Fruit fly (Drosophila melanogaster) whole organism, embryonic: ENCODE data around the gene Nagk.

ENCODE experiments used
- ATbp ChIP-seq: fragments of 200-800 bp; sonication (Bioruptor generic); optimal IDR thresholded peaks from 2 replicates; lab custom pipeline; 2017; ENCODE audit warnings: missing biosample characterization, mild to moderate bottlenecking, missing genetic modification characterization, missing genetic modification reagents
- Aef1 ChIP-seq: fragments of 200-800 bp; sonication (Bioruptor generic); IDR thresholded peaks from 3 replicates; pipeline ENCODE4 v1.3.6; 2022; ENCODE audit warnings: missing biosample characterization, missing genetic modification characterization
- CG10274 ChIP-seq: fragments of 200-800 bp; sonication (Bioruptor generic); optimal IDR thresholded peaks from 3 replicates; lab custom pipeline; 2017; ENCODE audit warnings: missing biosample characterization, mild to moderate bottlenecking, missing genetic modification characterization
- CG10321 ChIP-seq: fragments of 200-800 bp; sonication (Bioruptor generic); IDR thresholded peaks from 2 replicates; pipeline ENCODE4 v1.3.6; 2022; ENCODE audit warnings: missing biosample characterization, missing genetic modification characterization
- CG10654 ChIP-seq: fragments of 200-800 bp; sonication (Bioruptor generic); optimal IDR thresholded peaks from 2 replicates; lab custom pipeline; 2016; ENCODE audit warnings: missing biosample characterization, missing genetic modification characterization
- CG11560 ChIP-seq: fragments of 200-800 bp; sonication (Bioruptor generic); IDR thresholded peaks from 3 replicates; pipeline ENCODE4 v1.3.6; 2022; ENCODE audit warnings: missing biosample characterization, missing genetic modification characterization
- CG12236 ChIP-seq: fragments of 200-800 bp; sonication (Bioruptor generic); optimal IDR thresholded peaks from 2 replicates; lab custom pipeline; 2016; ENCODE audit warnings: missing biosample characterization, missing genetic modification characterization
- CG13296 ChIP-seq: fragments of 200-800 bp; sonication (Bioruptor generic); optimal IDR thresholded peaks from 3 replicates; lab custom pipeline; 2018; ENCODE audit warnings: missing biosample characterization, mild to moderate bottlenecking, missing genetic modification characterization
- CG14014 ChIP-seq: fragments of 200-800 bp; sonication (Bioruptor generic); IDR thresholded peaks from 2 replicates; pipeline ENCODE4 v1.3.6; 2022; ENCODE audit warnings: missing biosample characterization, missing genetic modification characterization
- CG14441 ChIP-seq: fragments of 200-800 bp; sonication (Bioruptor generic); IDR thresholded peaks from 2 replicates; pipeline ENCODE4 v1.3.6; 2022; ENCODE audit warnings: missing biosample characterization, missing genetic modification characterization
- CG17328 ChIP-seq: fragments of 200-800 bp; sonication (Bioruptor generic); IDR thresholded peaks from 2 replicates; pipeline ENCODE4 v1.3.6; 2022; ENCODE audit warnings: missing biosample characterization, missing genetic modification characterization
- CG17359 ChIP-seq: fragments of 200-800 bp; sonication (Bioruptor generic); optimal IDR thresholded peaks from 3 replicates; lab custom pipeline; 2018; ENCODE audit warnings: missing biosample characterization, mild to moderate bottlenecking, missing genetic modification characterization, moderate library complexity
- CG17385 ChIP-seq: fragments of 200-800 bp; sonication (Bioruptor generic); optimal IDR thresholded peaks from 3 replicates; lab custom pipeline; 2018; ENCODE audit warnings: missing biosample characterization, mild to moderate bottlenecking, missing genetic modification characterization
- CG17829 ChIP-seq: fragments of 200-800 bp; optimal IDR thresholded peaks from 2 replicates; lab custom pipeline; 2019; ENCODE audit warnings: missing biosample characterization, mild to moderate bottlenecking, missing genetic modification characterization, moderate library complexity
- CG2712 ChIP-seq: fragments of 200-800 bp; optimal IDR thresholded peaks from 3 replicates; lab custom pipeline; 2019; ENCODE audit warnings: missing biosample characterization, mild to moderate bottlenecking, missing genetic modification characterization, moderate library complexity
- CG30403 ChIP-seq: fragments of 200-800 bp; sonication (Bioruptor generic); optimal IDR thresholded peaks from 3 replicates; lab custom pipeline; 2016; ENCODE audit warnings: missing biosample characterization, missing genetic modification characterization
- CG32532 ChIP-seq: fragments of 200-800 bp; sonication (Bioruptor generic); IDR thresholded peaks from 2 replicates; pipeline ENCODE4 v1.3.6; 2022; ENCODE audit warnings: missing biosample characterization, missing genetic modification characterization
- CG32772 ChIP-seq: fragments of 200-800 bp; sonication (Bioruptor generic); IDR thresholded peaks from 2 replicates; pipeline ENCODE4 v1.3.6; 2022; ENCODE audit warnings: missing biosample characterization, missing genetic modification characterization
- CG42726 ChIP-seq: fragments of 200-800 bp; sonication (Bioruptor generic); IDR thresholded peaks from 2 replicates; pipeline ENCODE4 v1.3.6; 2022; ENCODE audit warnings: missing biosample characterization, missing genetic modification characterization; ENCODE audit not compliant: partially characterized antibody
- CG6272 ChIP-seq: fragments of 200-800 bp; sonication (Bioruptor generic); IDR thresholded peaks from 2 replicates; pipeline ENCODE4 v1.3.6; 2022; ENCODE audit warnings: missing biosample characterization, missing genetic modification characterization
- CG8281 ChIP-seq: fragments of 200-800 bp; sonication (Bioruptor generic); optimal IDR thresholded peaks from 2 replicates; lab custom pipeline; 2018; ENCODE audit warnings: missing biosample characterization, mild to moderate bottlenecking, missing genetic modification characterization, moderate library complexity
- CG8359 ChIP-seq: fragments of 200-800 bp; sonication (Bioruptor generic); optimal IDR thresholded peaks from 2 replicates; lab custom pipeline; 2017; ENCODE audit warnings: missing biosample characterization, mild to moderate bottlenecking, missing genetic modification characterization, borderline replicate concordance
- CTCF ChIP-seq: fragments of 200-800 bp; sonication (Bioruptor generic); optimal IDR thresholded peaks from 2 replicates; lab custom pipeline; 2017; ENCODE audit warnings: missing biosample characterization, mild to moderate bottlenecking, missing genetic modification characterization, moderate library complexity
- D19A ChIP-seq: fragments of 200-800 bp; optimal IDR thresholded peaks from 3 replicates; lab custom pipeline; 2019; ENCODE audit warnings: missing biosample characterization, mild to moderate bottlenecking, missing genetic modification characterization, moderate library complexity
- Dbx ChIP-seq: fragments of 200-800 bp; sonication (Bioruptor generic); IDR thresholded peaks from 3 replicates; pipeline ENCODE4 v1.3.6; 2022; ENCODE audit warnings: missing biosample characterization, missing genetic modification characterization
- Drgx ChIP-seq: fragments of 200-800 bp; sonication (Bioruptor generic); IDR thresholded peaks from 2 replicates; pipeline ENCODE4 v1.3.6; 2022; ENCODE audit warnings: missing biosample characterization, missing genetic modification characterization
- E2f1 ChIP-seq: fragments of 200-800 bp; sonication (Bioruptor generic); IDR thresholded peaks from 2 replicates; pipeline ENCODE4 v1.3.6; 2022; ENCODE audit warnings: missing biosample characterization, missing genetic modification characterization
- Ets65A ChIP-seq: fragments of 200-800 bp; sonication (Bioruptor generic); peaks from one replicate; lab custom pipeline; 2016; ENCODE audit warnings: missing biosample characterization, missing genetic modification characterization
- HLH3B ChIP-seq: fragments of 200-800 bp; sonication (Bioruptor generic); IDR thresholded peaks from 2 replicates; pipeline ENCODE4 v1.3.6; 2022; ENCODE audit warnings: missing biosample characterization, missing genetic modification characterization
- MESR4 ChIP-seq: fragments of 200-800 bp; sonication (Bioruptor generic); optimal IDR thresholded peaks from 2 replicates; lab custom pipeline; 2018; ENCODE audit warnings: missing biosample characterization, mild to moderate bottlenecking, missing genetic modification characterization, moderate library complexity
- Med ChIP-seq: fragments of 200-800 bp; sonication (Bioruptor generic); peaks from one replicate; lab custom pipeline; 2016; ENCODE audit warnings: missing biosample characterization, missing genetic modification characterization, mild to moderate bottlenecking, inconsistent platforms, moderate library complexity
- Meics ChIP-seq: fragments of 200-800 bp; sonication (Bioruptor generic); optimal IDR thresholded peaks from 2 replicates; lab custom pipeline; 2017; ENCODE audit warnings: missing biosample characterization, mild to moderate bottlenecking, missing genetic modification characterization
- Nf-YA ChIP-seq: fragments of 200-800 bp; sonication (Bioruptor generic); IDR thresholded peaks from 2 replicates; pipeline ENCODE4 v1.3.6; 2022; ENCODE audit warnings: missing biosample characterization, missing genetic modification characterization
- Oli ChIP-seq: fragments of 200-800 bp; sonication (Bioruptor generic); optimal IDR thresholded peaks from 2 replicates; lab custom pipeline; 2018; ENCODE audit warnings: missing biosample characterization, mild to moderate bottlenecking, missing genetic modification characterization, moderate library complexity
- Xrp1 ChIP-seq: fragments of 200-800 bp; sonication (Bioruptor generic); IDR thresholded peaks from 2 replicates; pipeline ENCODE4 v1.3.6; 2022; ENCODE audit warnings: missing biosample characterization, missing genetic modification characterization
- crp ChIP-seq, 2 experiments: fragments of 200-800 bp; sonication (Bioruptor generic); optimal IDR thresholded peaks; 2 replicates in 1 of 2; 3 replicates in 1 of 2; lab custom pipeline; 2017; ENCODE audit warnings: missing biosample characterization in 2 of 2, missing genetic modification characterization in 2 of 2, mild to moderate bottlenecking in 1 of 2, moderate library complexity in 1 of 2
- disco-r ChIP-seq: fragments of 200-800 bp; sonication (Bioruptor generic); optimal IDR thresholded peaks from 2 replicates; lab custom pipeline; 2016; ENCODE audit warnings: missing biosample characterization, missing genetic modification characterization
- ems ChIP-seq: fragments of 200-800 bp; sonication (Bioruptor generic); optimal IDR thresholded peaks from 3 replicates; lab custom pipeline; 2016; ENCODE audit warnings: missing biosample characterization, missing genetic modification characterization
- fd3F ChIP-seq: fragments of 200-800 bp; sonication (Bioruptor generic); optimal IDR thresholded peaks from 2 replicates; lab custom pipeline; 2018; ENCODE audit warnings: missing biosample characterization, mild to moderate bottlenecking, missing genetic modification characterization, moderate library complexity
- fd96Cb ChIP-seq: fragments of 200-800 bp; sonication (Bioruptor generic); optimal IDR thresholded peaks from 2 replicates; lab custom pipeline; 2018; ENCODE audit warnings: missing biosample characterization, mild to moderate bottlenecking, missing genetic modification characterization, moderate library complexity
- hkb ChIP-seq, 2 experiments: fragments of 200-800 bp in 1 of 2; fragments of >200 bp in 1 of 2; sonication (Bioruptor generic) in 1 of 2; IDR thresholded peaks in 1 of 2; optimal IDR thresholded peaks in 1 of 2; 2 replicates each; pipeline versions ENCODE4 v1.3.6 to Lab custom; 2017 to 2022; ENCODE audit warnings: missing biosample characterization in 1 of 2, missing genetic modification characterization in 1 of 2
- lmd ChIP-seq: fragments of 200-800 bp; sonication (Bioruptor generic); IDR thresholded peaks from 2 replicates; pipeline ENCODE4 v1.3.6; 2022; ENCODE audit warnings: missing biosample characterization, missing genetic modification characterization
- salm ChIP-seq: fragments of 200-800 bp; sonication (Bioruptor generic); optimal IDR thresholded peaks from 2 replicates; lab custom pipeline; 2018; ENCODE audit warnings: missing biosample characterization, mild to moderate bottlenecking, missing genetic modification characterization
- seq ChIP-seq: fragments of 200-800 bp; sonication (Bioruptor generic); IDR thresholded peaks from 2 replicates; pipeline ENCODE4 v1.3.6; 2022; ENCODE audit warnings: missing biosample characterization, missing genetic modification characterization
- ssp ChIP-seq: fragments of 200-800 bp; sonication (Bioruptor generic); IDR thresholded peaks from 2 replicates; pipeline ENCODE4 v1.3.6; 2022; ENCODE audit warnings: missing biosample characterization, missing genetic modification characterization
- tll ChIP-seq, 2 experiments: fragments of 200-800 bp in 1 of 2; fragments of >200 bp in 1 of 2; sonication (Bioruptor generic) in 1 of 2; optimal IDR thresholded peaks; 2 replicates each; lab custom pipeline; 2017 to 2019; ENCODE audit warnings: missing biosample characterization in 2 of 2, missing genetic modification characterization in 2 of 2, mild to moderate bottlenecking in 1 of 2, moderate library complexity in 1 of 2
- unpg ChIP-seq: fragments of 200-800 bp; sonication (Bioruptor generic); optimal IDR thresholded peaks from 3 replicates; lab custom pipeline; 2018; ENCODE audit warnings: missing biosample characterization, mild to moderate bottlenecking, missing genetic modification characterization, moderate library complexity
- vfl ChIP-seq: fragments of 200-800 bp; sonication (Bioruptor generic); optimal IDR thresholded peaks from 2 replicates; lab custom pipeline; 2016; ENCODE audit warnings: missing biosample characterization, missing genetic modification characterization
- vnd ChIP-seq: fragments of 200-800 bp; sonication (Bioruptor generic); IDR thresholded peaks from 3 replicates; pipeline ENCODE4 v1.3.6; 2022; ENCODE audit warnings: missing biosample characterization, missing genetic modification characterization; ENCODE audit not compliant: partially characterized antibody
- zf30C ChIP-seq: fragments of 200-800 bp; sonication (Bioruptor generic); optimal IDR thresholded peaks from 3 replicates; lab custom pipeline; 2018; ENCODE audit warnings: missing biosample characterization, mild to moderate bottlenecking, missing genetic modification characterization

The Nagk gene

DNA sequence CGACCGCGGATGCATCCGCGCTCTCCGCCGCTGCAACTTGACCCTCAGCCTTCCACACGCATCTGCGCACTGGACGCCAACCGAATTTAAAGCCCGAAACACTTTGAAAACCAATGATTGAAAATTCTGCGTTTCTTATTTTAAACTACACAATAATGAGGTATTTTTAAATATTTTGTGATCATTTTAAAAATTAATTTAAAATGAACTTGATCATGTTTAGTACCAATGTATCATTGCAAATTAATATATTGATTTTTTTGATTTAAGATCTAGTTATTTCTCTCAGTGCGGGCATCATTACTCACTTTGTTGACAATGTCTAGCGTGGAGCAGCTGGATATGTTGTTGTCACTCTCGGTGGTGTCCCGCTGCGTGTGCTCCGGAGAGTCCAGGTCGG is 23.8 kb upstream of the Nagk start (continued):
- no peak for TF ChIP-seq CG42726
- no peak for TF ChIP-seq ATbp
- TF ChIP-seq CG12236 (GFP tag; lab: Kevin White, UChicago), result no peak
- peak; percentile 8 for TF ChIP-seq fd3F (GFP tag; lab: Kevin White, UChicago)
- peak; percentile 29 for TF ChIP-seq fd96Cb
- peak; percentile 25 for TF ChIP-seq Oli
- peak; percentile 37; the same call in 1 of the 2 replicates for TF ChIP-seq CG32532 (GFP tag; lab: Robert Waterston, UW)
- TF ChIP-seq CG14441, result peak; percentile 51
- TF ChIP-seq CG8281 (tag; lab: Kevin White, UChicago), result no peak
- TF ChIP-seq CG14014 (GFP tag; lab: Robert Waterston, UW), result peak; percentile 49; the same call in 1 of the 2 replicates
- TF ChIP-seq ems (GFP tag; lab: Kevin White, UChicago), result peak; percentile 11
- TF ChIP-seq CG30403 (GFP tag; lab: Kevin White, UChicago), result peak; percentile 63
- no peak for TF ChIP-seq tll (GFP tag; optimal IDR thresholded peaks at IDR 0.05; lab: Kevin White, UChicago)
- peak; percentile 41; the same call in 1 of the 2 replicates for TF ChIP-seq Xrp1
- no peak for TF ChIP-seq vfl (GFP tag; lab: Kevin White, UChicago)
- no peak for TF ChIP-seq CG8359 (GFP tag; lab: Kevin White, UChicago)
- no peak for TF ChIP-seq CG10654
- TF ChIP-seq CTCF (GFP tag; lab: Kevin White, UChicago), result no peak
- peak; percentile 45 for TF ChIP-seq CG17359 (tag; lab: Kevin White, UChicago)
- no peak for TF ChIP-seq MESR4 (GFP tag; lab: Kevin White, UChicago)
- TF ChIP-seq ssp, result 0 out of 2 replicates have a peak, but pooled peaks have one; percentile 27
- TF ChIP-seq seq (GFP tag; lab: Robert Waterston, UW), result peak; percentile 67
- no peak for TF ChIP-seq crp (GFP tag; optimal IDR thresholded peaks at IDR 0.05; lab: Kevin White, UChicago)
- TF ChIP-seq CG10274 (GFP tag; lab: Kevin White, UChicago), result no peak
- TF ChIP-seq hkb (optimal IDR thresholded peaks at IDR 0.05; lab: Kevin White, UChicago), result no peak
- peak; percentile 63 for TF ChIP-seq hkb (GFP tag; IDR thresholded peaks at IDR 0.05; lab: Robert Waterston, UW)
- no peak for TF ChIP-seq Nf-YA (GFP tag; lab: Robert Waterston, UW)
- peak; percentile 16 for TF ChIP-seq salm (tag; lab: Kevin White, UChicago)
- no peak for TF ChIP-seq CG17385 (GFP tag; lab: Kevin White, UChicago)
- no peak for TF ChIP-seq D19A (tag; lab: Kevin White, UChicago)
- TF ChIP-seq CG13296, result peak; percentile 20
- TF ChIP-seq CG32772, result peak; percentile 42; the same call in 1 of the 2 replicates
- no peak for TF ChIP-seq CG11560 (tag; lab: Robert Waterston, UW)
- TF ChIP-seq Dbx (GFP tag; lab: Robert Waterston, UW), result 0 out of 3 replicates have a peak, but pooled peaks have one; percentile 29
- TF ChIP-seq zf30C, result peak; percentile 56
- peak; percentile 64; the same call in 1 of the 2 replicates for TF ChIP-seq HLH3B (GFP tag; lab: Robert Waterston, UW)
- TF ChIP-seq lmd (GFP tag; lab: Robert Waterston, UW), result peak; percentile 48
- TF ChIP-seq CG2712 (tag; lab: Kevin White, UChicago), result peak; percentile 45
- no peak for TF ChIP-seq CG6272 (GFP tag; lab: Robert Waterston, UW)
- 0 out of 2 replicates have a peak, but pooled peaks have one; percentile 8 for TF ChIP-seq CG10321 (GFP tag; lab: Robert Waterston, UW)
- 0 out of 2 replicates have a peak, but pooled peaks have one; percentile 21 for TF ChIP-seq E2f1 (GFP tag; lab: Robert Waterston, UW)
- TF ChIP-seq CG17328 (GFP tag; lab: Robert Waterston, UW), result peak; percentile 59
- peak; percentile 40 for TF ChIP-seq CG17829 (tag; lab: Kevin White, UChicago)
- no peak for TF ChIP-seq disco-r
- peak; percentile 74 for TF ChIP-seq unpg (GFP tag; lab: Kevin White, UChicago)
- TF ChIP-seq Meics (GFP tag; lab: Kevin White, UChicago), result peak; percentile 13
- TF ChIP-seq vnd (GFP tag; lab: Robert Waterston, UW), result no peak
- TF ChIP-seq Ets65A (GFP tag; lab: Kevin White, UChicago), result peak; percentile 68
- peak; percentile 29 for TF ChIP-seq Med (GFP tag; lab: Kevin White, UChicago)
- no peak for TF ChIP-seq Aef1 (GFP tag; lab: Robert Waterston, UW)
- TF ChIP-seq Drgx (GFP tag; lab: Robert Waterston, UW), result peak; percentile 64
